Fruit fly (Drosophila melanogaster): Measurements from ENCODE around the gene Corp.

DNA sequence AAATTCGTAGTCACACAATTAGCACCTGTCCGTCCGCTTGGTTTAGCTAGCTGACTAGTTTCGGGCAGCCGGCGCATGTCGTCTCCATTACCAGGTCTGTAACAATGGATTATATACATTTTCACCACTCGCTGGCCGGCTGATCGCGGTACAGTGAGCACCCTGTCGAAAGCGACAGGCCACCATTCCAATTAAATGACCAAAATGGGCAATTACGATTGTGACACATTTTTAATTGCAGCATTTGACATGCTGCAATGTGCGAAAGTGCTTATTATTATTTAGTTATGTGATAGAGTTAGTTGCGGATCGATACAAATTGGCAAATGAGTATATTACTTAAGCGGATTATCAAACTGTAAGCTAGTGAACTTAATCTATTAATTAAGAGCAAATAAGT, 8.0 kb downstream of the Corp start:
- TF ChIP-seq CG8478 (optimal IDR thresholded peaks at IDR 0.05) (no peak), psq (optimal IDR thresholded peaks at IDR 0.05) (no peak), pan (optimal IDR thresholded peaks at IDR 0.05) (no peak), usp (GFP tag; optimal IDR thresholded peaks at IDR 0.05) (no peak)

Data from whole organism.